Fruit fly (Drosophila melanogaster) Kc167 (cell line): Measurements from ENCODE around the gene CG4783.

Experiments used
- h ChIP-seq: fragments of >200 bp; optimal IDR thresholded peaks from 3 replicates; lab custom pipeline; 2018; ENCODE audit warnings: missing external identifiers
- psq ChIP-seq: fragments of >200 bp; optimal IDR thresholded peaks from 2 replicates; lab custom pipeline; 2017; ENCODE audit warnings: missing external identifiers
- ttk ChIP-seq: sonication (Bioruptor generic); optimal IDR thresholded peaks from 2 replicates; lab custom pipeline; 2017; ENCODE audit warnings: missing external identifiers

DNA sequence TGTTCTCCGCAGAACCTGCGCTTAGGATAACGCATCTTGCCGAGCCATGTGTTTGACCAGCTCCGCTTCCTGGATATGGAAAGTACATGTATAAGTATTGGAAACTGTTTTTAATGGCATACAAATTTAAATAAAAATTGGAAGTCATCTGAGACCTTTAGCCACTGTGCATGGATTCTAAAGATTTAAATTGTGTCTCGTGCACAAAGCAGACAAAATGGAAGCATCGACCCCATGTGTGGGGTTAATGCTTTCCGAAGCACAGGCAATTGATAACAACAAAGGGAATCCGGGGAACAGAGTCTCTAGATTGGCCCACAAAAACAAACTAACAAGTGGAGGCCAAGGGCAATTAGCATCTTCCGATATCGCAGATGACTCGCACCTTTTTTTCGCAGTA lies 46.5 kb upstream of the CG4783 start:
- TF ChIP-seq psq (no peak), ttk (no peak), h (lab: Kevin White, UChicago) (no peak)
